Fruit fly (Drosophila melanogaster) whole organism: Measurements from ENCODE around the gene CG14442.

Source experiments
- CG8478 ChIP-seq: fragments of >200 bp; optimal IDR thresholded peaks from 2 replicates; lab custom pipeline; 2018; ENCODE audit warnings: inconsistent platforms
- Dll ChIP-seq: fragments of >200 bp; optimal IDR thresholded peaks from 2 replicates; lab custom pipeline; 2017
- pan ChIP-seq: fragments of >200 bp; optimal IDR thresholded peaks from 2 replicates; lab custom pipeline; 2017
- psq ChIP-seq: fragments of >200 bp; optimal IDR thresholded peaks from 2 replicates; lab custom pipeline; 2017
- usp ChIP-seq: fragments of >200 bp; optimal IDR thresholded peaks from 2 replicates; lab custom pipeline; 2017; ENCODE audit warnings: missing biosample characterization, missing genetic modification characterization, mixed read lengths

DNA sequence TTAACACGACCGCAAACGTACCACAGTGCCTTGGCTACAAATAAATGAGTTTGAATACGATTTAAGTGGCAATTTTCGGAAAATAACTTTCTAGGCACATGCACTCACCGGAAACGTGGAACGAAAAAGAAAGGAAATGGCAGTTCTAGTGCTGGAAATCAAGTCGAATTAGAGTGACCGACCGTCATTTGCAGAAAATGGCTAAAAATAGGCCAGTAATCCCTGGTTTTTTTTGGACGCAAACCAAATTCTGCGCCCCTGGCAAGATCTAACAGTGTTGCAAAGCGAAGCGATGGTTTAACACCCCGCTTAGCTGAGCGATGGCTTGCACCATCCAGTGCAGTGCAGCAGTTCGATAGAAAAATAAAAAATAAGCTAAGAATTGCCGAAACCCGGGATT is 49.3 kb upstream of the CG14442 start, which contains the start of gene RpL17:
- TF ChIP-seq Dll (no peak), CG8478 (lab: Kevin White, UChicago) (no peak), pan (lab: Kevin White, UChicago) (no peak), usp (no peak), psq (lab: Kevin White, UChicago) (no peak)
